Worm (Caenorhabditis elegans) whole organism, L1 larva: ENCODE data around the gene R102.4.

ENCODE experiments used
- C04F5.9 ChIP-seq: sonication (generic microtip); optimal IDR thresholded peaks from 2 replicates; lab custom pipeline; 2016; ENCODE audit warnings: missing genetic modification characterization, missing compliant biosample characterization
- lin-15B ChIP-seq: fragments of 150-350 bp; sonication (generic microtip); optimal IDR thresholded peaks from 3 replicates; lab custom pipeline; 2014; ENCODE audit warnings: missing biosample characterization, missing genetic modification characterization
- nhr-76 ChIP-seq: sonication (generic microtip); optimal IDR thresholded peaks from 2 replicates; lab custom pipeline; 2017; ENCODE audit warnings: missing biosample characterization, missing genetic modification characterization
- tlp-1 ChIP-seq: fragments of 150-350 bp; optimal IDR thresholded peaks from 2 replicates; lab custom pipeline; 2014; ENCODE audit warnings: missing biosample characterization, missing genetic modification characterization
- ztf-4 ChIP-seq: fragments of 150-350 bp; optimal IDR thresholded peaks from 2 replicates; lab custom pipeline; 2014; ENCODE audit warnings: missing biosample characterization, missing genetic modification characterization

ce11 chrIV:10666523-10666922, 28.6 kb downstream of the R102.4 start, which contains the start of gene epi-1:
- TF ChIP-seq C04F5.9 (tag; lab: Kevin White, UChicago) = no peak
- TF ChIP-seq lin-15B (tag; lab: Kevin White, UChicago) = no peak
- no peak for TF ChIP-seq ztf-4 (tag; lab: Kevin White, UChicago)
- TF ChIP-seq tlp-1 (tag; lab: Kevin White, UChicago) = no peak
- TF ChIP-seq nhr-76 (tag; lab: Kevin White, UChicago) = no peak
